Worm (Caenorhabditis elegans): Measurements from ENCODE around the gene hlh-34.

hlh-34 gene

ce11 chrV:13657291-13657690 lies 49.9 kb downstream of the hlh-34 start (continued):
- TF ChIP-seq attf-4 (tag; optimal IDR thresholded peaks at IDR 0.05) (no peak), nhr-102 (tag; optimal IDR thresholded peaks at IDR 0.05) (peak; percentile 44), ceh-62 (tag; optimal IDR thresholded peaks at IDR 0.05) (no peak), D1046.2 (GFP tag; IDR thresholded peaks at IDR 0.05) (no peak), nhr-237 (tag; optimal IDR thresholded peaks at IDR 0.05) (no peak), daf-19 (GFP tag; conservative IDR thresholded peaks at IDR 0.05) (no peak), saeg-2 (GFP tag; IDR thresholded peaks at IDR 0.05) (0 out of 2 replicates have a peak, but pooled peaks have one; percentile 12), lin-29 (GFP tag; IDR thresholded peaks at IDR 0.05) (peak; percentile 69; the same call in 1 of the 2 replicates), dve-1 (tag; optimal IDR thresholded peaks at IDR 0.05; ENCODE audit: insufficient read depth) (peak; percentile 97), cey-2 (tag; optimal IDR thresholded peaks at IDR 0.05; ENCODE audit: borderline replicate concordance, insufficient read depth) (peak; percentile 41), pha-4 (GFP tag; IDR thresholded peaks at IDR 0.05) (no peak), pha-4 (tag; optimal IDR thresholded peaks at IDR 0.05) (no peak), php-3 (GFP tag; IDR thresholded peaks at IDR 0.05) (peak; percentile 43; the same call in 1 of the 2 replicates), ZK546.5 (tag; optimal IDR thresholded peaks at IDR 0.05) (no peak), zip-2 (tag; optimal IDR thresholded peaks at IDR 0.05) (peak; percentile 5), tag-97 (GFP tag; IDR thresholded peaks at IDR 0.05) (no peak), lin-15B (tag; optimal IDR thresholded peaks at IDR 0.05) (no peak)

ce11 chrV:13656346-13657254 lies 50.6 kb downstream of the hlh-34 start:
- TF ChIP-seq nhr-10 (tag; optimal IDR thresholded peaks at IDR 0.05), result peak; percentile 84
- TF ChIP-seq ZK546.5 (tag; optimal IDR thresholded peaks at IDR 0.05), result no peak
- peak in 1 of 2 experiments; percentile 92 for TF ChIP-seq unc-62 (GFP tag; optimal IDR thresholded peaks at IDR 0.05 in 1 of 2)
- TF ChIP-seq unc-62 (tag; optimal IDR thresholded peaks at IDR 0.05), result no peak
- peak; percentile 5 for TF ChIP-seq jun-1 (tag; optimal IDR thresholded peaks at IDR 0.05)
- peak; percentile 83 for TF ChIP-seq hlh-30 (tag; optimal IDR thresholded peaks at IDR 0.05; ENCODE audit: insufficient read depth)
- no peak for TF ChIP-seq ztf-7 (tag; optimal IDR thresholded peaks at IDR 0.05)
- no peak for TF ChIP-seq ceh-44 (GFP tag; IDR thresholded peaks at IDR 0.05)
- TF ChIP-seq daf-12 (tag; optimal IDR thresholded peaks at IDR 0.05), result no peak
- TF ChIP-seq nhr-41 (GFP tag; IDR thresholded peaks at IDR 0.05), result peak; percentile 91; the same call in 1 of the 2 replicates
- TF ChIP-seq lim-7 (GFP tag; IDR thresholded peaks at IDR 0.05), result 0 out of 2 replicates have a peak, but pooled peaks have one; percentile 35
- TF ChIP-seq R02D3.7 (tag; optimal IDR thresholded peaks at IDR 0.05), result no peak
- 0 out of 2 replicates have a peak, but pooled peaks have one; percentile 24 for TF ChIP-seq hmg-1.1 (GFP tag; IDR thresholded peaks at IDR 0.05)
- TF ChIP-seq Y5F2A.4 (GFP tag; optimal IDR thresholded peaks at IDR 0.05), result peak; percentile 10
- TF ChIP-seq ceh-62 (tag; optimal IDR thresholded peaks at IDR 0.05), result no peak
- peak; percentile 91 for TF ChIP-seq ama-1 (optimal IDR thresholded peaks at IDR 0.05)
- TF ChIP-seq mxl-3 (GFP tag; optimal IDR thresholded peaks at IDR 0.05), result peak; percentile 94
- no peak for TF ChIP-seq lin-39 (tag; optimal IDR thresholded peaks at IDR 0.05)
- peak; percentile 6; the same call in 1 of the 2 replicates for TF ChIP-seq lin-38 (GFP tag; IDR thresholded peaks at IDR 0.05)
- TF ChIP-seq ceh-32 (tag; optimal IDR thresholded peaks at IDR 0.05; ENCODE audit: poor library complexity), result no peak
- TF ChIP-seq nhr-76 (tag; optimal IDR thresholded peaks at IDR 0.05), result no peak
- no peak for TF ChIP-seq D1046.2 (GFP tag; IDR thresholded peaks at IDR 0.05)
- TF ChIP-seq nhr-6 (tag; optimal IDR thresholded peaks at IDR 0.05), result peak; percentile 56
- TF ChIP-seq nhr-25 (tag; optimal IDR thresholded peaks at IDR 0.05; ENCODE audit: borderline replicate concordance, insufficient read depth), result peak; percentile 57
- TF ChIP-seq nhr-48 (tag; optimal IDR thresholded peaks at IDR 0.05), result peak; percentile 89
- TF ChIP-seq ZK337.2 (GFP tag; IDR thresholded peaks at IDR 0.05), result 0 out of 2 replicates have a peak, but pooled peaks have one; percentile 2
- TF ChIP-seq dmd-6 (GFP tag; IDR thresholded peaks at IDR 0.05), result peak; percentile 86
- TF ChIP-seq unc-39 (tag; optimal IDR thresholded peaks at IDR 0.05), result no peak
- peak; percentile 97 for TF ChIP-seq nhr-28 (tag; optimal IDR thresholded peaks at IDR 0.05)
- TF ChIP-seq ceh-20 (GFP tag; IDR thresholded peaks at IDR 0.05), result peak; percentile 57; the same call in 1 of the 2 replicates
- TF ChIP-seq dve-1 (tag; optimal IDR thresholded peaks at IDR 0.05; ENCODE audit: insufficient read depth), result peak; percentile 93
- no peak for TF ChIP-seq vab-7 (GFP tag; IDR thresholded peaks at IDR 0.05)
- TF ChIP-seq mes-2 (tag; optimal IDR thresholded peaks at IDR 0.05; ENCODE audit: poor library complexity, severe bottlenecking), result peak; percentile 41
- peak; percentile 3 for TF ChIP-seq nhr-11 (tag; optimal IDR thresholded peaks at IDR 0.05)
